ENCODE assay signal across 5 worm cellular contexts in the genomic region with DNA sequence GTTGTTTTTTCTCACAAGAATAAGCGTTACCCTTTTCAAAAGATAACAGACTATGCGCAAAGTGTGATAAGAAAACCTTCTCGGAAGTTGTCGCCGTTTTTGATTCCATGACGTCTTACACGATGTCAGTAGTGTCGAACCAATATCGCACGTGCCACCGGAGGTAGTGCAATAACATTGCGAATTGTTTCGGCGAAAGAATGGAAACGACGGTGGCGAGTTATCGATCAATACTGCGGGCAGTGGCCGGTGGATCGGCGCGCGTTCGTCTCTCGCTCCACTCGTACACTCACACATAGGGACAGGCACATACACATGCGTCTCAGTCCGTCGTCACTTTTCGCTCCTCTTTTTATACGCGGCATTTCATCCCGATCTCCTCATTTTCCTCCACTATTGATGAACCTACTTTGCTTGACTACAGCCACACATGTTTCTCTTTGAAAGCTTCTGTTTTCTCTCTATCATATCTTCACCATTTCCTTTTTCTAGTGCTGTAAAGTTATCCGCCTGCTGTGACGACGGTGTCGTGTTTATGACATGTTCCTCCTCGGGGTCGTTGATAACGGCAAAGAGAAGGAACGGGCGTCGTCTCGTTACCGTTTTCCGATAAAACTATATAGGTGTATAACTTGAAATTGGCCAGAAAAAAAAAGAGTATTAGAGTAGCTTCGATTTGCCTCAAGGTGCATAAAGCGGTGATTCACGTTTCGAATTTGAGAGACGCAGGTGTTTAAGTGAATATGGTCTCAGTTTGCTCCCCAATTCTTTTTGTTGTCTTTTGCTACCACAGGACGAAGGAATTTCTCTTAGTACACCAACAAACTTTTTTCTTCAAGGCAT.
TF ChIP-seq lines count a peak whose summit lies in the region.

No protein-coding gene starts in this region.

TF ChIP-seq in whole organism, L1 larva, 84 proteins besides CTCF, POLR2A, EP300 and RAD21 (continued from another document):
- TF ChIP-seq ceh-82 (tag; optimal IDR thresholded peaks at IDR 0.05; lab: Kevin White, UChicago) (peak in 1 of 3 experiments; percentile 4), irx-1 (tag; optimal IDR thresholded peaks at IDR 0.05; lab: Kevin White, UChicago) (no peak), nhr-71 (tag; optimal IDR thresholded peaks at IDR 0.05; lab: Kevin White, UChicago) (peak; percentile 54), rnt-1 (tag; optimal IDR thresholded peaks at IDR 0.05; lab: Kevin White, UChicago) (peak; percentile 11), dpl-1 (GFP tag; optimal IDR thresholded peaks at IDR 0.05; lab: Kevin White, UChicago) (peak in 1 of 3 experiments; percentile 10), elt-2 (tag; optimal IDR thresholded peaks at IDR 0.05; lab: Kevin White, UChicago) (peak; percentile 74), lin-35 (GFP tag; optimal IDR thresholded peaks at IDR 0.05; lab: Kevin White, UChicago) (peak in 1 of 2 experiments; percentile 57), nhr-20 (tag; optimal IDR thresholded peaks at IDR 0.05; lab: Kevin White, UChicago) (peak; percentile 40), elt-3 (tag; optimal IDR thresholded peaks at IDR 0.05; lab: Kevin White, UChicago) (peak in 5 of 6 experiments; percentile 23 to 80 (median 62)), ets-5 (GFP tag; IDR thresholded peaks at IDR 0.05; lab: Robert Waterston, UW) (no peak), nhr-90 (tag; optimal IDR thresholded peaks at IDR 0.05; lab: Kevin White, UChicago; ENCODE audit: poor library complexity) (peak; percentile 13), zip-4 (GFP tag; optimal IDR thresholded peaks at IDR 0.05; lab: Kevin White, UChicago) (no peak), skn-1 (tag; optimal IDR thresholded peaks at IDR 0.05; lab: Kevin White, UChicago) (no peak), C16A3.4 (tag; optimal IDR thresholded peaks at IDR 0.05; lab: Kevin White, UChicago) (no peak), efl-1 (optimal IDR thresholded peaks at IDR 0.05; lab: Kevin White, UChicago) (peak in 1 of 2 experiments; percentile 3), efl-1 (GFP tag; optimal IDR thresholded peaks at IDR 0.05 in 1 of 2; lab: Kevin White, UChicago) (peak in 1 of 2 experiments; percentile 80), blmp-1 (tag; optimal IDR thresholded peaks at IDR 0.05; lab: Kevin White, UChicago) (peak; percentile 49)
TF ChIP-seq in whole organism, L1 larva: peak in this region for 17.

TF ChIP-seq in whole organism, L2 larva, 48 proteins besides CTCF, POLR2A, EP300 and RAD21 (continued from another document and continues in another):
- TF ChIP-seq ztf-4 (tag; optimal IDR thresholded peaks at IDR 0.05; lab: Kevin White, UChicago) (no peak), unc-62 (GFP tag; optimal IDR thresholded peaks at IDR 0.05; lab: Kevin White, UChicago) (no peak), lin-39 (tag; optimal IDR thresholded peaks at IDR 0.05; lab: Kevin White, UChicago) (no peak), nhr-10 (tag; optimal IDR thresholded peaks at IDR 0.05; lab: Kevin White, UChicago) (no peak), crh-2 (tag; optimal IDR thresholded peaks at IDR 0.05; lab: Kevin White, UChicago) (peak; percentile 12), Y55F3AM.14 (GFP tag; optimal IDR thresholded peaks at IDR 0.05; lab: Kevin White, UChicago) (peak; percentile 65), sma-9 (GFP tag; optimal IDR thresholded peaks at IDR 0.05; lab: Kevin White, UChicago) (peak; percentile 46), sma-9 (tag; optimal IDR thresholded peaks at IDR 0.05; lab: Kevin White, UChicago) (no peak), F13H6.1 (tag; optimal IDR thresholded peaks at IDR 0.05; lab: Kevin White, UChicago) (peak; percentile 62), blmp-1 (tag; optimal IDR thresholded peaks at IDR 0.05; lab: Kevin White, UChicago; ENCODE audit: insufficient read depth) (no peak), ceh-16 (tag; optimal IDR thresholded peaks at IDR 0.05; lab: Kevin White, UChicago) (no peak), R02D3.7 (tag; optimal IDR thresholded peaks at IDR 0.05; lab: Kevin White, UChicago) (no peak), alr-1 (tag; optimal IDR thresholded peaks at IDR 0.05; lab: Kevin White, UChicago) (no peak), mab-5 (tag; optimal IDR thresholded peaks at IDR 0.05; lab: Kevin White, UChicago) (no peak), nhr-25 (tag; optimal IDR thresholded peaks at IDR 0.05; lab: Kevin White, UChicago) (peak; percentile 10), dmd-4 (tag; optimal IDR thresholded peaks at IDR 0.05; lab: Kevin White, UChicago) (no peak), snpc-4 (tag; optimal IDR thresholded peaks at IDR 0.05; lab: Kevin White, UChicago) (no peak), nhr-129 (tag; optimal IDR thresholded peaks at IDR 0.05; lab: Kevin White, UChicago) (peak; percentile 61), C34F6.9 (tag; optimal IDR thresholded peaks at IDR 0.05; lab: Kevin White, UChicago) (no peak), elt-1 (tag; optimal IDR thresholded peaks at IDR 0.05; lab: Kevin White, UChicago) (no peak), nhr-6 (tag; optimal IDR thresholded peaks at IDR 0.05; lab: Kevin White, UChicago) (no peak), nhr-12 (tag; optimal IDR thresholded peaks at IDR 0.05; lab: Kevin White, UChicago) (no peak), unc-39 (tag; optimal IDR thresholded peaks at IDR 0.05; lab: Kevin White, UChicago) (no peak), skn-1 (tag; optimal IDR thresholded peaks at IDR 0.05; lab: Kevin White, UChicago) (no peak), nhr-237 (tag; optimal IDR thresholded peaks at IDR 0.05; lab: Kevin White, UChicago) (no peak), nhr-77 (tag; optimal IDR thresholded peaks at IDR 0.05; lab: Kevin White, UChicago) (no peak), aly-2 (tag; optimal IDR thresholded peaks at IDR 0.05; lab: Kevin White, UChicago) (no peak), unc-55 (GFP tag; optimal IDR thresholded peaks at IDR 0.05; lab: Kevin White, UChicago) (no peak)

TF ChIP-seq in whole organism, L3 larva, 47 proteins besides CTCF, POLR2A, EP300 and RAD21 (continued from another document):
- TF ChIP-seq mml-1 (tag; optimal IDR thresholded peaks at IDR 0.05; lab: Kevin White, UChicago) (no peak), hmg-11 (tag; optimal IDR thresholded peaks at IDR 0.05; lab: Kevin White, UChicago) (peak; percentile 59)

TF ChIP-seq in whole organism, L4 larva, 104 proteins besides CTCF, POLR2A, EP300 and RAD21 (continued from another document and continues in another):
- TF ChIP-seq T26A8.4 (GFP tag; IDR thresholded peaks at IDR 0.05; lab: Robert Waterston, UW) (0 out of 2 replicates have a peak, but pooled peaks have one; percentile 39), lin-29 (GFP tag; IDR thresholded peaks at IDR 0.05; lab: Robert Waterston, UW) (no peak), ceh-62 (tag; optimal IDR thresholded peaks at IDR 0.05; lab: Kevin White, UChicago) (no peak), lin-1 (GFP tag; IDR thresholded peaks at IDR 0.05; lab: Robert Waterston, UW) (peak; percentile 23; the same call in 1 of the 2 replicates), T20F7.1 (GFP tag; optimal IDR thresholded peaks at IDR 0.05; lab: Kevin White, UChicago) (no peak), attf-4 (tag; optimal IDR thresholded peaks at IDR 0.05; lab: Kevin White, UChicago) (peak; percentile 1), mep-1 (tag; optimal IDR thresholded peaks at IDR 0.05; lab: Kevin White, UChicago) (peak; percentile 11), F37D6.2 (tag; optimal IDR thresholded peaks at IDR 0.05; lab: Kevin White, UChicago) (no peak), nhr-111 (GFP tag; optimal IDR thresholded peaks at IDR 0.05; lab: Kevin White, UChicago) (no peak), nhr-28 (tag; optimal IDR thresholded peaks at IDR 0.05; lab: Kevin White, UChicago) (peak; percentile 57), mxl-3 (GFP tag; optimal IDR thresholded peaks at IDR 0.05; lab: Kevin White, UChicago) (peak; percentile 88), unc-39 (tag; optimal IDR thresholded peaks at IDR 0.05; lab: Kevin White, UChicago) (no peak), mdl-1 (tag; optimal IDR thresholded peaks at IDR 0.05; lab: Kevin White, UChicago) (peak in 1 of 2 experiments; percentile 78), jun-1 (tag; optimal IDR thresholded peaks at IDR 0.05; lab: Kevin White, UChicago) (no peak), mes-2 (tag; optimal IDR thresholded peaks at IDR 0.05; lab: Kevin White, UChicago; ENCODE audit: poor library complexity, severe bottlenecking) (no peak), sdz-12 (GFP tag; optimal IDR thresholded peaks at IDR 0.05; lab: Kevin White, UChicago) (no peak), nhr-11 (tag; optimal IDR thresholded peaks at IDR 0.05; lab: Kevin White, UChicago) (peak; percentile 63), hlh-30 (tag; optimal IDR thresholded peaks at IDR 0.05; lab: Kevin White, UChicago; ENCODE audit: insufficient read depth) (peak; percentile 24), daf-12 (tag; optimal IDR thresholded peaks at IDR 0.05; lab: Kevin White, UChicago) (no peak), set-16 (GFP tag; IDR thresholded peaks at IDR 0.05; lab: Robert Waterston, UW) (peak; percentile 45; the same call in 1 of the 2 replicates), nhr-25 (tag; optimal IDR thresholded peaks at IDR 0.05; lab: Kevin White, UChicago; ENCODE audit: borderline replicate concordance, insufficient read depth) (no peak), hmg-1.1 (GFP tag; IDR thresholded peaks at IDR 0.05; lab: Robert Waterston, UW) (peak; percentile 53; the same call in 1 of the 2 replicates), saeg-2 (GFP tag; IDR thresholded peaks at IDR 0.05; lab: Robert Waterston, UW) (no peak), daf-16 (GFP tag; optimal IDR thresholded peaks at IDR 0.05; lab: Kevin White, UChicago) (peak in 1 of 2 experiments; percentile 73), daf-16 (tag; optimal IDR thresholded peaks at IDR 0.05; lab: Kevin White, UChicago) (peak; percentile 67), dmd-6 (GFP tag; IDR thresholded peaks at IDR 0.05; lab: Robert Waterston, UW) (peak; percentile 79), hlh-11 (tag; optimal IDR thresholded peaks at IDR 0.05; lab: Kevin White, UChicago) (peak; percentile 73), lsy-2 (tag; optimal IDR thresholded peaks at IDR 0.05; lab: Kevin White, UChicago) (peak in 1 of 2 experiments; percentile 6), ceh-28 (tag; optimal IDR thresholded peaks at IDR 0.05; lab: Kevin White, UChicago) (peak; percentile 43), unc-62 (GFP tag; optimal IDR thresholded peaks at IDR 0.05 in 1 of 2; lab: Kevin White, UChicago) (peak in 1 of 2 experiments; percentile 56), unc-62 (tag; optimal IDR thresholded peaks at IDR 0.05; lab: Kevin White, UChicago) (no peak), ceh-82 (tag; optimal IDR thresholded peaks at IDR 0.05; lab: Kevin White, UChicago) (no peak), dpl-1 (GFP tag; optimal IDR thresholded peaks at IDR 0.05; lab: Kevin White, UChicago) (peak; percentile 1), dmd-9 (GFP tag; IDR thresholded peaks at IDR 0.05; lab: Robert Waterston, UW) (no peak), mdt-29 (GFP tag; IDR thresholded peaks at IDR 0.05; lab: Robert Waterston, UW) (no peak), tra-1 (GFP tag; IDR thresholded peaks at IDR 0.05; lab: Robert Waterston, UW) (no peak), gei-8 (GFP tag; optimal IDR thresholded peaks at IDR 0.05; lab: Kevin White, UChicago) (peak; percentile 6), aha-1 (tag; lab: Kevin White, UChicago) (peak; percentile 75)

TF ChIP-seq in whole organism, young adult, 124 proteins besides CTCF, POLR2A, EP300 and RAD21 (continued from another document):
- no peak for TF ChIP-seq cebp-1 (GFP tag; IDR thresholded peaks at IDR 0.05; lab: Robert Waterston, UW)
- TF ChIP-seq cebp-1 (tag; optimal IDR thresholded peaks at IDR 0.05; lab: Kevin White, UChicago): peak; percentile 51
- TF ChIP-seq K11D2.4 (GFP tag; IDR thresholded peaks at IDR 0.05; lab: Robert Waterston, UW): no peak
- TF ChIP-seq mxl-1 (tag; optimal IDR thresholded peaks at IDR 0.05; lab: Kevin White, UChicago): no peak
